Worm (Caenorhabditis elegans) whole organism, mixed stage, embryonic: Measurements from ENCODE around the gene rpl-42.
A peak's percentile ranks its signal among the peaks of the same experiment; 100 is the strongest.

Experiments used
- M03D4.4 ChIP-seq: sonication (generic microtip); optimal IDR thresholded peaks from 2 replicates; lab custom pipeline; 2017; ENCODE audit warnings: mild to moderate bottlenecking, missing genetic modification characterization, missing compliant biosample characterization
- bed-3 ChIP-seq: fragments of 200-800 bp; sonication (Bioruptor generic); optimal IDR thresholded peaks from 3 replicates; lab custom pipeline; 2018; ENCODE audit warnings: mild to moderate bottlenecking, missing genetic modification characterization, moderate library complexity, missing compliant biosample characterization
- blmp-1 ChIP-seq: fragments of 150-350 bp; optimal IDR thresholded peaks from 2 replicates; lab custom pipeline; 2014; ENCODE audit warnings: missing biosample characterization, missing genetic modification characterization
- ceh-39 ChIP-seq: fragments of 150-350 bp; optimal IDR thresholded peaks from 2 replicates; lab custom pipeline; 2014; ENCODE audit warnings: missing biosample characterization, missing genetic modification characterization
- ceh-43 ChIP-seq: fragments of 200-800 bp; sonication (Bioruptor generic); optimal IDR thresholded peaks from 2 replicates; lab custom pipeline; 2018; ENCODE audit warnings: mild to moderate bottlenecking, missing genetic modification characterization, moderate library complexity, missing compliant biosample characterization
- ceh-83 ChIP-seq: fragments of 200-800 bp; sonication (Bioruptor generic); optimal IDR thresholded peaks from 2 replicates; lab custom pipeline; 2018; ENCODE audit warnings: mild to moderate bottlenecking, missing genetic modification characterization, missing compliant biosample characterization
- ces-1 ChIP-seq: fragments of 150-350 bp; optimal IDR thresholded peaks from 2 replicates; lab custom pipeline; 2014; ENCODE audit warnings: missing biosample characterization, missing genetic modification reagents, missing genetic modification characterization
- cnd-1 ChIP-seq: fragments of 200-800 bp; sonication (Bioruptor generic); optimal IDR thresholded peaks from 2 replicates; lab custom pipeline; 2018; ENCODE audit warnings: mild to moderate bottlenecking, missing genetic modification characterization, missing compliant biosample characterization
- drap-1 ChIP-seq: fragments of 200-800 bp; sonication (Bioruptor generic); optimal IDR thresholded peaks from 3 replicates; lab custom pipeline; 2018; ENCODE audit warnings: mild to moderate bottlenecking, missing genetic modification characterization, missing compliant biosample characterization
- elt-1 ChIP-seq: sonication (generic microtip); optimal IDR thresholded peaks from 2 replicates; lab custom pipeline; 2017; ENCODE audit warnings: missing genetic modification characterization, mild to moderate bottlenecking, missing compliant biosample characterization, antibody characterized with exemption, moderate library complexity, borderline replicate concordance; ENCODE audit not compliant: insufficient read depth
- elt-3 ChIP-seq: fragments of 150-350 bp; optimal IDR thresholded peaks from 2 replicates; lab custom pipeline; 2014; ENCODE audit warnings: missing biosample characterization, missing genetic modification characterization
- flh-1 ChIP-seq: fragments of 200-800 bp; sonication (Bioruptor generic); optimal IDR thresholded peaks from 2 replicates; lab custom pipeline; 2018; ENCODE audit warnings: mild to moderate bottlenecking, missing genetic modification characterization, moderate library complexity, missing compliant biosample characterization
- ham-2 ChIP-seq: fragments of 200-800 bp; sonication (Bioruptor generic); optimal IDR thresholded peaks from 2 replicates; lab custom pipeline; 2018; ENCODE audit warnings: mild to moderate bottlenecking, missing genetic modification characterization, missing compliant biosample characterization
- hlh-1 ChIP-seq: fragments of 150-350 bp; optimal IDR thresholded peaks from 2 replicates; lab custom pipeline; 2014; ENCODE audit warnings: missing biosample characterization, missing genetic modification reagents, missing genetic modification characterization
- lin-32 ChIP-seq: fragments of 200-800 bp; sonication (Bioruptor generic); optimal IDR thresholded peaks from 2 replicates; lab custom pipeline; 2018; ENCODE audit warnings: mild to moderate bottlenecking, missing genetic modification characterization, missing compliant biosample characterization
- lsy-2 ChIP-seq: fragments of 150-350 bp; optimal IDR thresholded peaks from 2 replicates; lab custom pipeline; 2014; ENCODE audit warnings: missing biosample characterization, missing genetic modification characterization
- mab-5 ChIP-seq: fragments of 150-350 bp; optimal IDR thresholded peaks from 2 replicates; lab custom pipeline; 2014; ENCODE audit warnings: missing biosample characterization, missing genetic modification characterization
- mep-1 ChIP-seq: fragments of 150-350 bp; optimal IDR thresholded peaks from 2 replicates; lab custom pipeline; 2017; ENCODE audit warnings: missing biosample characterization, missing genetic modification reagents, missing genetic modification characterization, inconsistent platforms
- nhr-12 ChIP-seq: fragments of 150-350 bp; optimal IDR thresholded peaks from 2 replicates; lab custom pipeline; 2014; ENCODE audit warnings: missing biosample characterization, missing genetic modification characterization
- nhr-2 ChIP-seq: fragments of 150-350 bp; optimal IDR thresholded peaks from 2 replicates; lab custom pipeline; 2014; ENCODE audit warnings: missing biosample characterization, missing genetic modification characterization
- nhr-28 ChIP-seq: fragments of 150-350 bp; optimal IDR thresholded peaks from 2 replicates; lab custom pipeline; 2014; ENCODE audit warnings: missing biosample characterization, missing genetic modification characterization
- nhr-76 ChIP-seq: sonication (generic microtip); optimal IDR thresholded peaks from 2 replicates; lab custom pipeline; 2017; ENCODE audit warnings: missing biosample characterization, missing genetic modification characterization
- sem-2 ChIP-seq: fragments of 200-800 bp; sonication (Bioruptor generic); optimal IDR thresholded peaks from 2 replicates; lab custom pipeline; 2018; ENCODE audit warnings: mild to moderate bottlenecking, missing genetic modification characterization, missing compliant biosample characterization
- snpc-4 ChIP-seq: fragments of 150-350 bp; optimal IDR thresholded peaks from 2 replicates; lab custom pipeline; 2014; ENCODE audit warnings: missing biosample characterization, missing genetic modification characterization
- sptf-1 ChIP-seq: sonication (generic microtip); optimal IDR thresholded peaks from 2 replicates; lab custom pipeline; 2017; ENCODE audit warnings: mild to moderate bottlenecking, missing genetic modification characterization, moderate library complexity, missing compliant biosample characterization
- tbx-8 ChIP-seq: fragments of 200-800 bp; sonication (Bioruptor generic); optimal IDR thresholded peaks from 2 replicates; lab custom pipeline; 2018; ENCODE audit warnings: mild to moderate bottlenecking, missing genetic modification characterization, moderate library complexity, missing compliant biosample characterization
- unc-120 ChIP-seq: sonication (generic microtip); optimal IDR thresholded peaks from 2 replicates; lab custom pipeline; 2017; ENCODE audit warnings: missing genetic modification characterization, missing compliant biosample characterization; ENCODE audit not compliant: poor library complexity, severe bottlenecking
- unc-39 ChIP-seq: fragments of 150-350 bp; optimal IDR thresholded peaks from 2 replicates; lab custom pipeline; 2014; ENCODE audit warnings: missing biosample characterization, missing genetic modification characterization
- unc-62 ChIP-seq: fragments of 150-350 bp; optimal IDR thresholded peaks from 2 replicates; lab custom pipeline; 2014; ENCODE audit warnings: missing biosample characterization, missing genetic modification reagents, missing genetic modification characterization
- zip-8 ChIP-seq: fragments of 150-350 bp; optimal IDR thresholded peaks from 2 replicates; lab custom pipeline; 2014; ENCODE audit warnings: missing biosample characterization, missing genetic modification characterization
- ztf-11 ChIP-seq: fragments of 150-350 bp; optimal IDR thresholded peaks from 2 replicates; lab custom pipeline; 2014; ENCODE audit warnings: missing biosample characterization, missing genetic modification characterization

The rpl-42 gene

DNA sequence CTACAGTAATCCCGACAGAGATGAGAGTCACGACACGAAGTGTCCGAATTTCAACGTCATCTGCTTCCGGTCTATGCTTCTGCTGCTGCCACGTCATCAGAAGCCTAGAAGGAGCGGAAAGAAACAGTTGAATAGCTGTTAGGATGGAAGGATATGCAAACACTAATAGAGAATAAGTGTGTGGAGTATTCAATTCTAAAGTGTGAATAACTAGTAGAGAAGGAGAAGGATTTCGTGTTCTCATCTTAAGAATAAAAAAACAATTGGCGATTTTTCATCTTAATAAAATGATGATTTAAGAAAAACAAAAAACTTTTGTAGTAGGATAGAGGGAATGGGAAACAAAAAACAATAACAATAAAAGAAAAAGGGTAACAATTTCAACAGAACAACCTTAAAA lies 46.6 kb upstream of the rpl-42 start, which contains the start of gene col-83:
TSS of gene col-83 (minus strand) at position 101 of the 400 bp plus-strand sequence.
- TF ChIP-seq unc-120 (tag; lab: Kevin White, UChicago) (no peak), zip-8 (tag; lab: Kevin White, UChicago) (no peak), sem-2 (GFP tag; lab: Kevin White, UChicago) (no peak), mep-1 (tag; lab: Kevin White, UChicago) (no peak), ztf-11 (tag; lab: Kevin White, UChicago) (no peak)

DNA sequence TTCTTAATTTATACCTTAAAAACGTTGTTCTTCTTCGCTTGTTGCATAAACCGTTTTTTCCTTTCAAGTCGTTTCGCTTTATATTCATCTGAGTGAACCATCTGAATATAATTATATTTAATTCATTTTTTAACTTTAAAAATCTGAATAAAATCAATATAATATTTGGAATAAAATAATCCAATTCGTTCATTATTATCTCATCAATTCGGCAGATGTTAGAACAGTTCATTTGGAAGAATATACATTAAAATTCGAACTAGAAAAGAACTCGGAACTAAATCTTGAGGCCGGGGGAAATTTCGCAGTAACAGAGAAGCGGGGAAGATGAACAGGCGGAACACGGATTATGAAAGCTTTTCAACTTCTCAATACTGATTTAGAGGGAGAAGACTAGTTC lies 43.6 kb upstream of the rpl-42 start, which contains the start of gene F33A8.4:
TSS of gene F33A8.4 (minus strand) at position 101 of the 400 bp plus-strand sequence.
- TF ChIP-seq mab-5 (tag; lab: Kevin White, UChicago) (no peak), nhr-28 (tag; lab: Kevin White, UChicago) (no peak), bed-3 (GFP tag; lab: Kevin White, UChicago) (no peak), ceh-83 (no peak), tbx-8 (GFP tag; lab: Kevin White, UChicago) (no peak), ham-2 (no peak), nhr-76 (no peak), ces-1 (GFP tag; lab: Kevin White, UChicago) (no peak), sptf-1 (no peak), unc-39 (tag; lab: Kevin White, UChicago) (no peak), lsy-2 (tag; lab: Kevin White, UChicago) (no peak), unc-120 (tag; lab: Kevin White, UChicago) (no peak), unc-62 (GFP tag; lab: Kevin White, UChicago) (no peak)

DNA sequence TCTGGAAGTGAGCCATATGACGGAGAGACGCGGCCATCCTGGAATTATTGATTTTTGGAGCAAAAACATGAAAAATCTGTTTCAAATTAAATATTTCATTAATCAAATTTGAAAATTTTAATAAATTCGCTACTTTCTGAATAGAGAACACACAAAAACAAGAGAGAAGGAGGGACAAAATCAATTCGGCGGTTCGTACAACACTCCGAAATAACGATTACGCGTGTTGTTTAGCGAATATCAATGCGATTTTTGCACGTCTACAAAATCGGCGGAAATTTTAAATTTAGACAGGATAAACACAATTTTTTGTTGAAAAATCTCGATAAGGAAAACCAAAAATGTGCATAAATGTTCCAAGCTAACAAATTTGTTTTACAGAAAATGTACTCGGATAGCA lies 42.6 kb upstream of the rpl-42 start, which contains the start of the genes sdhd-1 and ilkp-1:
TSS of gene sdhd-1 (minus strand) at position 38 of the 400 bp plus-strand sequence.
TSS of gene ilkp-1 (plus strand) at position 380 of the 400 bp plus-strand sequence.
- TF ChIP-seq lsy-2 (tag; lab: Kevin White, UChicago) (peak; percentile 49), mab-5 (tag; lab: Kevin White, UChicago) (no peak), ces-1 (GFP tag; lab: Kevin White, UChicago) (peak; percentile 71)

DNA sequence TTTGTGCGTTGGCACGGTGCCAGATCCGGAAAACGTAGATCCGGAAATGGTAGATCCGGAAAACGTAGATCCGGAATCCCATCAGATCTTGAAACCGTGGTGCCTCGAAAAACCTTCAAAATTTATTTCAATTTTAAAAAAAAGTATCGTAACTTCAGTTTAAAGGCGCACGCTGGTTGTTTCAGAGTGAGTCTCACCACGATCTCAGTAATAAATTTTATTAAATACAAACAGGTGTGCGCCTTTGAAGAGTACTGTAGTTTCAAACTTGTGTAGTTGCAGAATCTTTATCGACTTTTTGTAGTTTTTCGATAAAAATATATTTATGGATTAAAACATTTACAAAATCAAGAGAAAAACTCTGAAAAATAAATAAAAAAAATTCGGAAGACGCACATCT lies 41.8 kb upstream of the rpl-42 start:
- TF ChIP-seq sptf-1 (no peak), cnd-1 (no peak), elt-3 (tag; lab: Kevin White, UChicago) (no peak), ham-2 (no peak), ceh-43 (GFP tag; lab: Kevin White, UChicago) (no peak), blmp-1 (tag; lab: Kevin White, UChicago) (no peak), mep-1 (tag; lab: Kevin White, UChicago) (no peak), drap-1 (GFP tag; lab: Kevin White, UChicago) (no peak), M03D4.4 (tag; lab: Kevin White, UChicago) (no peak), ztf-11 (tag; lab: Kevin White, UChicago) (no peak), ces-1 (GFP tag; lab: Kevin White, UChicago) (no peak), snpc-4 (tag; lab: Kevin White, UChicago) (no peak), nhr-76 (no peak), nhr-12 (tag; lab: Kevin White, UChicago) (no peak), zip-8 (tag; lab: Kevin White, UChicago) (no peak), nhr-28 (tag; lab: Kevin White, UChicago) (no peak), hlh-1 (no peak), flh-1 (GFP tag; lab: Kevin White, UChicago) (no peak), mab-5 (tag; lab: Kevin White, UChicago) (no peak)

DNA sequence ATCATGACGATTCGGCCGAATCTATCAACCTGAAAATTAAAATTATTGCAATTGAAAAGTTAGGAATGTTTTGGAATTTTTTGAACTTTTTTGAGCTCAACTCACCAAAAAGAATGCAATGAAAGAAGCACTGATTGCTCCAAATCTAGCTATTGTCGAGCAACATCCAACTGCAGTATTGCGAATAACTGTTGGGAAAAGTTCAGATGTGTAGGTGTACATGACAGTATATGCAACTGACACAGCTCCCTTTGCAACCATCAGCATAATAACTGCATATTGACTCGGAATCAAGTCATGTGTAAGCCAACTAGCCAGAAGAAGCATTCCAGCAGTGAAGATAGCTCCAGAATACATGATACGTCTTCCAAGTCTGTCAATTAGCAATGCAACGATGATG lies 40.0 kb upstream of the rpl-42 start:
- no peak for TF ChIP-seq drap-1 (GFP tag; lab: Kevin White, UChicago)
- TF ChIP-seq nhr-2 = no peak
- no peak for TF ChIP-seq ztf-11 (tag; lab: Kevin White, UChicago)
- no peak for TF ChIP-seq bed-3 (GFP tag; lab: Kevin White, UChicago)
- no peak for TF ChIP-seq blmp-1 (tag; lab: Kevin White, UChicago)
- no peak for TF ChIP-seq lsy-2 (tag; lab: Kevin White, UChicago)
- TF ChIP-seq unc-39 (tag; lab: Kevin White, UChicago) = no peak
- TF ChIP-seq elt-3 (tag; lab: Kevin White, UChicago) = no peak
- TF ChIP-seq ham-2 = no peak
- TF ChIP-seq ceh-39 (tag; lab: Kevin White, UChicago) = no peak
- TF ChIP-seq ceh-43 (GFP tag; lab: Kevin White, UChicago) = no peak
- no peak for TF ChIP-seq nhr-12 (tag; lab: Kevin White, UChicago)
- no peak for TF ChIP-seq elt-1 (tag; lab: Kevin White, UChicago)
- TF ChIP-seq unc-62 (GFP tag; lab: Kevin White, UChicago) = no peak
- TF ChIP-seq tbx-8 (GFP tag; lab: Kevin White, UChicago) = no peak
- no peak for TF ChIP-seq lin-32 (GFP tag; lab: Kevin White, UChicago)
- TF ChIP-seq sem-2 (GFP tag; lab: Kevin White, UChicago) = no peak
- TF ChIP-seq hlh-1 = no peak
- no peak for TF ChIP-seq flh-1 (GFP tag; lab: Kevin White, UChicago)
- no peak for TF ChIP-seq M03D4.4 (tag; lab: Kevin White, UChicago)
- TF ChIP-seq, all 35 proteins: peak for 0
